Fruit fly (Drosophila melanogaster) whole organism, embryonic: ENCODE measurements around the gene Sec63.

ENCODE experiments used
- CG12236 ChIP-seq: fragments of 200-800 bp; sonication (Bioruptor generic); optimal IDR thresholded peaks from 2 replicates; lab custom pipeline; 2016; ENCODE audit warnings: missing biosample characterization, missing genetic modification characterization
- CG5245 ChIP-seq: fragments of 200-800 bp; sonication (Bioruptor generic); optimal IDR thresholded peaks from 3 replicates; lab custom pipeline; 2016; ENCODE audit warnings: missing biosample characterization, missing genetic modification characterization
- CG8478 ChIP-seq: fragments of >200 bp; optimal IDR thresholded peaks from 2 replicates; lab custom pipeline; 2018
- Dip2 ChIP-seq: fragments of 200-800 bp; sonication (Bioruptor generic); IDR thresholded peaks from 2 replicates; pipeline ENCODE4 v1.3.6; 2022; ENCODE audit warnings: missing biosample characterization, missing genetic modification characterization
- HmgZ ChIP-seq: fragments of 200-800 bp; sonication (Bioruptor generic); optimal IDR thresholded peaks from 2 replicates; lab custom pipeline; 2018; ENCODE audit warnings: missing biosample characterization, mild to moderate bottlenecking, missing genetic modification characterization
- Nf-YA ChIP-seq: fragments of 200-800 bp; sonication (Bioruptor generic); IDR thresholded peaks from 2 replicates; pipeline ENCODE4 v1.3.6; 2022; ENCODE audit warnings: missing biosample characterization, missing genetic modification characterization
- dmrt99B ChIP-seq: fragments of 200-800 bp; sonication (Bioruptor generic); optimal IDR thresholded peaks from 2 replicates; lab custom pipeline; 2018; ENCODE audit warnings: missing biosample characterization, mild to moderate bottlenecking, missing genetic modification characterization, moderate library complexity
- sc ChIP-seq, 3 experiments: fragments of >200 bp in 2 of 3; fragments of 200-800 bp in 1 of 3; sonication (Bioruptor generic) in 1 of 3; optimal IDR thresholded peaks; 2 replicates in 2 of 3; 3 replicates in 1 of 3; lab custom pipeline; 2017; ENCODE audit warnings: mild to moderate bottlenecking in 1 of 3, missing biosample characterization in 1 of 3, missing genetic modification characterization in 1 of 3, missing genetic modification reagents in 1 of 3

DNA sequence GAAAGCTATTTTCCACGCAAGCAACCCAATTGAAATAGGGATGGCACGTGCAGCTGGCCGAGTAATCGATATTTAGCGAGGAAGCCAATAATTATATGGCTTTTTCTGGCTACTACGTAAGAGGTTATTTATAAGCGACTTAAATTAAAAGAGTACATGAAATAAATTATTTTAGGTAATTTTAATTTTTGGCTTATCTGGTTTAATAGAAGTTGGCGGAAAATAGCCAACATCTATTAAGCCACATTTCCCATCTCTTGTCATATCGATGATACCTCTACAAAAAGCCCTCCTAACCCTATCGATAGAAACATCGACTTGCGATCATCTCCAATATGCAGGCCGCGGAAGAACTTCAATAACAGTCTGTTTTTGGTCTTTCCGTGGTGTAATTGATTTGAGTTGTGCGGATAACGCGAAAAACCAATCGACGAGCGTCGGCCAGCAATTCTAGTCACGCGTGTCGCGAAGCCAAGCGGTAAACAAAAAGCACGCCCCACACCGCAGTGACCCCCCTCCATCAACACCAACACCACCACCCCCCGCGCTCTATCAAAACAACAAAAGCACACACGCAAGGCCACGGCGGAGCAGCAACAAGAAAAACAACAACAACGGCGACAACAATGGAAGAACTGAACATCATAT lies 12.3 kb upstream of the Sec63 start, which contains the start of the genes Srp19 and qm:
- TF ChIP-seq CG5245 (GFP tag; lab: Kevin White, UChicago) (peak; percentile 27), dmrt99B (tag; lab: Kevin White, UChicago) (peak; percentile 27), sc (optimal IDR thresholded peaks at IDR 0.05; lab: Kevin White, UChicago) (no peak), sc (GFP tag; optimal IDR thresholded peaks at IDR 0.05; lab: Kevin White, UChicago) (no peak), Nf-YA (GFP tag; lab: Robert Waterston, UW) (no peak), CG8478 (lab: Kevin White, UChicago) (no peak), CG12236 (no peak), HmgZ (tag; lab: Kevin White, UChicago) (peak; percentile 20), Dip2 (GFP tag; lab: Robert Waterston, UW) (no peak)
